Fruit fly (Drosophila melanogaster) whole organism, prepupa: ENCODE results near the gene Sfp24Bc.

Source experiments
- CG10631 ChIP-seq: fragments of 200-800 bp; sonication (Bioruptor generic); optimal IDR thresholded peaks from 2 replicates; lab custom pipeline; 2016; ENCODE audit warnings: missing biosample characterization, missing genetic modification characterization
- CG10669 ChIP-seq: fragments of 200-800 bp; sonication (Bioruptor generic); optimal IDR thresholded peaks from 3 replicates; lab custom pipeline; 2018; ENCODE audit warnings: missing biosample characterization, mild to moderate bottlenecking, missing genetic modification characterization, moderate library complexity
- CG11294 ChIP-seq: fragments of 200-800 bp; sonication (Bioruptor generic); IDR thresholded peaks from 2 replicates; pipeline ENCODE4 v1.3.6; 2022; ENCODE audit warnings: missing biosample characterization, missing genetic modification characterization
- CG11762 ChIP-seq: fragments of 200-800 bp; sonication (Bioruptor generic); optimal IDR thresholded peaks from 3 replicates; lab custom pipeline; 2016; ENCODE audit warnings: missing biosample characterization, missing genetic modification characterization; ENCODE audit not compliant: insufficient read depth
- CG11902 ChIP-seq: fragments of 200-800 bp; sonication (Bioruptor generic); optimal IDR thresholded peaks from 3 replicates; lab custom pipeline; 2016; ENCODE audit warnings: missing biosample characterization, missing genetic modification characterization
- CG15336 ChIP-seq: fragments of 200-800 bp; sonication (Bioruptor generic); IDR thresholded peaks from 2 replicates; pipeline ENCODE4 v1.3.6; 2022; ENCODE audit warnings: missing biosample characterization, missing genetic modification characterization
- CG1621 ChIP-seq: fragments of 200-800 bp; sonication (Bioruptor generic); optimal IDR thresholded peaks from 3 replicates; lab custom pipeline; 2018; ENCODE audit warnings: missing biosample characterization, mild to moderate bottlenecking, missing genetic modification characterization
- CG16779 ChIP-seq: fragments of 200-800 bp; sonication (Bioruptor generic); optimal IDR thresholded peaks from 3 replicates; lab custom pipeline; 2017; ENCODE audit warnings: missing biosample characterization, mild to moderate bottlenecking, missing genetic modification characterization
- CG3032 ChIP-seq: fragments of 200-800 bp; optimal IDR thresholded peaks from 2 replicates; lab custom pipeline; 2019; ENCODE audit warnings: missing biosample characterization, mild to moderate bottlenecking, missing genetic modification characterization, moderate library complexity
- CG32006 ChIP-seq: fragments of 200-800 bp; sonication (Bioruptor generic); optimal IDR thresholded peaks from 3 replicates; lab custom pipeline; 2017; ENCODE audit warnings: missing biosample characterization, mild to moderate bottlenecking, missing genetic modification characterization
- CG34406 ChIP-seq: fragments of 200-800 bp; sonication (Bioruptor generic); optimal IDR thresholded peaks from 3 replicates; lab custom pipeline; 2016; ENCODE audit warnings: missing biosample characterization, missing genetic modification characterization
- CG4318 ChIP-seq: fragments of 200-800 bp; sonication (Bioruptor generic); optimal IDR thresholded peaks from 3 replicates; lab custom pipeline; 2017; ENCODE audit warnings: missing biosample characterization, mild to moderate bottlenecking, missing genetic modification characterization
- CG6163 ChIP-seq: fragments of 200-800 bp; sonication (Bioruptor generic); IDR thresholded peaks from 3 replicates; pipeline ENCODE4 v1.3.6; 2022; ENCODE audit warnings: missing biosample characterization, missing genetic modification characterization
- CG6276 ChIP-seq: fragments of 200-800 bp; sonication (Bioruptor generic); optimal IDR thresholded peaks from 2 replicates; lab custom pipeline; 2017; ENCODE audit warnings: missing biosample characterization, mild to moderate bottlenecking, missing genetic modification characterization
- CG6792 ChIP-seq: fragments of 200-800 bp; sonication (Bioruptor generic); optimal IDR thresholded peaks from 3 replicates; lab custom pipeline; 2016; ENCODE audit warnings: missing biosample characterization, missing genetic modification characterization
- CG6854 ChIP-seq: fragments of 200-800 bp; sonication (Bioruptor generic); optimal IDR thresholded peaks from 2 replicates; lab custom pipeline; 2017; ENCODE audit warnings: missing biosample characterization, mild to moderate bottlenecking, missing genetic modification characterization
- CG8119 ChIP-seq: fragments of 200-800 bp; sonication (Bioruptor generic); IDR thresholded peaks from 3 replicates; pipeline ENCODE4 v1.3.6; 2022; ENCODE audit warnings: missing biosample characterization, missing genetic modification characterization
- CG9139 ChIP-seq: fragments of 200-800 bp; sonication (Bioruptor generic); optimal IDR thresholded peaks from 3 replicates; lab custom pipeline; 2017; ENCODE audit warnings: missing biosample characterization, mild to moderate bottlenecking, missing genetic modification characterization
- Eip75B ChIP-seq: fragments of 200-800 bp; sonication (Bioruptor generic); optimal IDR thresholded peaks from 3 replicates; lab custom pipeline; 2016; ENCODE audit warnings: missing biosample characterization, missing genetic modification characterization
- Eip78C ChIP-seq: fragments of 200-800 bp; sonication (Bioruptor generic); peaks from one replicate; lab custom pipeline; 2016; ENCODE audit warnings: missing biosample characterization, missing genetic modification characterization
- Hr38 ChIP-seq: sonication (Bioruptor generic); optimal IDR thresholded peaks from 2 replicates; lab custom pipeline; 2016; ENCODE audit warnings: missing biosample characterization, missing genetic modification characterization
- Hr39 ChIP-seq: fragments of 200-800 bp; sonication (Bioruptor generic); optimal IDR thresholded peaks from 2 replicates; lab custom pipeline; 2016; ENCODE audit warnings: missing biosample characterization, missing genetic modification characterization
- Hr4 ChIP-seq: fragments of 200-800 bp; sonication (Bioruptor generic); optimal IDR thresholded peaks from 3 replicates; lab custom pipeline; 2016; ENCODE audit warnings: missing biosample characterization, missing genetic modification characterization
- Met ChIP-seq: fragments of 200-800 bp; sonication (Bioruptor generic); optimal IDR thresholded peaks from 3 replicates; lab custom pipeline; 2016; ENCODE audit warnings: missing biosample characterization, missing genetic modification characterization
- OdsH ChIP-seq: fragments of 200-800 bp; sonication (Bioruptor generic); optimal IDR thresholded peaks from 3 replicates; lab custom pipeline; 2016; ENCODE audit warnings: missing biosample characterization, missing genetic modification characterization
- Smox ChIP-seq: fragments of 200-800 bp; sonication (Bioruptor generic); optimal IDR thresholded peaks from 3 replicates; lab custom pipeline; 2016; ENCODE audit warnings: missing biosample characterization, missing genetic modification characterization
- Sox102F ChIP-seq: fragments of 200-800 bp; sonication (Bioruptor generic); optimal IDR thresholded peaks from 2 replicates; lab custom pipeline; 2016; ENCODE audit warnings: missing biosample characterization, mild to moderate bottlenecking, missing genetic modification characterization
- Sox14 ChIP-seq: fragments of 200-800 bp; sonication (Bioruptor generic); optimal IDR thresholded peaks from 3 replicates; lab custom pipeline; 2016; ENCODE audit warnings: missing biosample characterization, missing genetic modification characterization
- Sox15 ChIP-seq: fragments of 200-800 bp; sonication (Bioruptor generic); optimal IDR thresholded peaks from 3 replicates; lab custom pipeline; 2016; ENCODE audit warnings: missing biosample characterization, missing genetic modification characterization
- achi ChIP-seq: fragments of 200-800 bp; sonication (Bioruptor generic); optimal IDR thresholded peaks from 3 replicates; lab custom pipeline; 2016; ENCODE audit warnings: missing biosample characterization, missing genetic modification characterization
- cyc ChIP-seq: fragments of 200-800 bp; sonication (Bioruptor generic); optimal IDR thresholded peaks from 3 replicates; lab custom pipeline; 2016; ENCODE audit warnings: missing biosample characterization, missing genetic modification characterization
- dsx ChIP-seq: fragments of 200-800 bp; optimal IDR thresholded peaks from 3 replicates; lab custom pipeline; 2019; ENCODE audit warnings: missing biosample characterization, mild to moderate bottlenecking, missing genetic modification characterization, moderate library complexity; ENCODE audit not compliant: poor library complexity, severe bottlenecking
- eg ChIP-seq: fragments of 200-800 bp; sonication (Bioruptor generic); IDR thresholded peaks from 3 replicates; pipeline ENCODE4 v1.3.6; 2022; ENCODE audit warnings: missing biosample characterization, missing genetic modification characterization
- esn ChIP-seq: fragments of 200-800 bp; sonication (Bioruptor generic); optimal IDR thresholded peaks from 2 replicates; lab custom pipeline; 2016; ENCODE audit warnings: missing biosample characterization, mild to moderate bottlenecking, missing genetic modification characterization, moderate library complexity
- fkh ChIP-seq: fragments of 200-800 bp; sonication (Bioruptor generic); optimal IDR thresholded peaks from 3 replicates; lab custom pipeline; 2017; ENCODE audit warnings: missing biosample characterization, mild to moderate bottlenecking, missing genetic modification characterization, moderate library complexity
- lz ChIP-seq: fragments of 200-800 bp; sonication (Bioruptor generic); optimal IDR thresholded peaks from 3 replicates; lab custom pipeline; 2016; ENCODE audit warnings: missing biosample characterization, missing genetic modification characterization
- net ChIP-seq: fragments of 200-800 bp; sonication (Bioruptor generic); optimal IDR thresholded peaks from 3 replicates; lab custom pipeline; 2016; ENCODE audit warnings: missing biosample characterization, missing genetic modification characterization
- spab ChIP-seq: fragments of 200-800 bp; sonication (Bioruptor generic); optimal IDR thresholded peaks from 2 replicates; lab custom pipeline; 2017; ENCODE audit warnings: missing biosample characterization, mild to moderate bottlenecking, missing genetic modification characterization, missing genetic modification reagents
- ss ChIP-seq, 2 experiments: fragments of 200-800 bp; sonication (Bioruptor generic); optimal IDR thresholded peaks; 2 replicates in 1 of 2; 3 replicates in 1 of 2; lab custom pipeline; 2017 to 2018; ENCODE audit warnings: mild to moderate bottlenecking in 2 of 2, missing biosample characterization in 2 of 2, missing genetic modification characterization in 2 of 2, moderate library complexity in 1 of 2
- svp ChIP-seq: fragments of 200-800 bp; sonication (Bioruptor generic); peaks from one replicate; lab custom pipeline; 2016; ENCODE audit warnings: missing biosample characterization, missing genetic modification characterization
- topi ChIP-seq: fragments of 200-800 bp; sonication (Bioruptor generic); optimal IDR thresholded peaks from 3 replicates; lab custom pipeline; 2016; ENCODE audit warnings: missing biosample characterization, missing genetic modification characterization
- vri ChIP-seq: fragments of 200-800 bp; sonication (Bioruptor generic); optimal IDR thresholded peaks from 3 replicates; lab custom pipeline; 2016; ENCODE audit warnings: missing biosample characterization, mild to moderate bottlenecking, missing genetic modification characterization

Sfp24Bc gene

DNA sequence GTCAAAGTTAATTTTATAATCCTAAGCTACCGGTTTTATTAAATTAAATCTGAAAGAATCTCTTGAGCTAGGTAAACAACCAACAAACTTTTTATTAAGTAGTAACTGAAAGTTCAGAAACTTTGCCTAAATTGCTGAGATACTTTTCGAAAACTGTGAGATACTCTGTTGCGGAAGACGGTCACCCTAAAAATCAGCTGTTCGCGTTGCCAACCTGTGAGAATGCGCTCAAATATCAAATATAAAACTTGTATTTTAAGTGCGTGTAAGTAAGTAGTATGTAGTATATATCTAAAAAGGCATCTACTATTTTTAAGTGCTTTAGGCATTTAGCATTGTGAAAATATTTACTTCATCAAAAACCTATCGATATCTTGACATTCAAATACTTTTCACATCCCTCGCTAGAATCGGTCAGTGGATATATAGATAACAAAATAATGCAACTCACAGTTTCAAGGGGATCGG is 42.6 kb upstream of the Sfp24Bc start, which contains the start of the genes CG31955 and CG2818 (continued):
- no peak for TF ChIP-seq CG6854 (GFP tag; lab: Kevin White, UChicago)
- peak; percentile 64 for TF ChIP-seq Hr4 (GFP tag; lab: Kevin White, UChicago)
- TF ChIP-seq OdsH (GFP tag; lab: Kevin White, UChicago): peak; percentile 11
- no peak for TF ChIP-seq CG11902 (GFP tag; lab: Kevin White, UChicago)
- no peak for TF ChIP-seq CG6276 (GFP tag; lab: Kevin White, UChicago)
- peak; percentile 0 for TF ChIP-seq Eip75B (GFP tag; lab: Kevin White, UChicago)
- no peak for TF ChIP-seq CG6792 (GFP tag; lab: Kevin White, UChicago)
- TF ChIP-seq svp (GFP tag; lab: Kevin White, UChicago): peak; percentile 74
- TF ChIP-seq CG11762 (GFP tag; lab: Kevin White, UChicago): no peak
- no peak for TF ChIP-seq CG34406
- peak; percentile 18 for TF ChIP-seq topi (GFP tag; lab: Kevin White, UChicago)

DNA sequence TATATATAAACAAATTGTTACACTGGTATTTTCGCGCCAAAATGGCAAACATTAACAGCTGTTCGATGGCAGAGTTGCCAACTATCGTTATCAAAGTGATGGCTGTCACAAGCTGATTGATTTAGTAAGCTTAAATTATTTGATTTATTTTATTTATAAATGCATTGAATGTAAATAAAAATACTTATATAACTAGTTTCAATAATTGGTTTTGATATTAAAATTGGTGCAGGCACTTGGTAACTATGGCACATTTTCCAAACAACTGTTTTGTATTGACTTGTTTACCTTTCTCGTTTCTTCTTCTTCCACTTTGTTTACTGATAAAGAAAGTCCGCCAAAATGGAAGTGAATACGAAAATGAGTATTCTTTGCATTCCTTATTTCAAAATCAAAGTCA is 41.3 kb upstream of the Sfp24Bc start, which contains the start of gene cutlet:
Gene cutlet, minus strand, starts transcription at position 84 of the 400 bp plus-strand sequence.
- TF ChIP-seq Eip78C (GFP tag; lab: Kevin White, UChicago) (peak; percentile 54), svp (GFP tag; lab: Kevin White, UChicago) (peak; percentile 63), CG1621 (tag; lab: Kevin White, UChicago) (no peak), achi (GFP tag; lab: Kevin White, UChicago) (peak; percentile 36), cyc (GFP tag; lab: Kevin White, UChicago) (no peak), Smox (GFP tag; lab: Kevin White, UChicago) (peak; percentile 16), CG8119 (GFP tag; lab: Robert Waterston, UW) (no peak), fkh (GFP tag; lab: Kevin White, UChicago) (peak; percentile 93)

DNA sequence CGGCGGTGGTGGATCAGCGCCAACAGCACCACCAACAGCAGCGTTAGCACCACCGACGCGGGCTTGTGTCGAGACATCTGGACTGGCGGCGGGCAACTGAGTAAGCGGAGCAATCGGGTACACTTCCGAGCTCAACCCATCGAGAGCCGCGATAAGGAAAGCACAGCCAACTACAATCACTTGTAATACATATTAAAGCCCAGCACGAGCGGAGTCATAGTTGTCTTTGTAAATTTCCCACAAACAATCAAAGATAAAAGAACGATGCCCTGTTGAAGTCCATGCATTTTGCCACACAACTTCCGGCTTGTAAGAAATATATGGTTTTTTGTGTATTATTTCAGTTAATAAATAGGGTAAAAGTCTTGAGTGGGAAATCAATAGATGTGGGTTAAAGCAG is 36.6 kb upstream of the Sfp24Bc start, which contains the start of gene CG31777:
Gene CG31777, minus strand, starts transcription at position 101 of the 400 bp plus-strand sequence.
- TF ChIP-seq svp (GFP tag; lab: Kevin White, UChicago) (peak; percentile 71), Sox102F (GFP tag; lab: Kevin White, UChicago) (no peak)

DNA sequence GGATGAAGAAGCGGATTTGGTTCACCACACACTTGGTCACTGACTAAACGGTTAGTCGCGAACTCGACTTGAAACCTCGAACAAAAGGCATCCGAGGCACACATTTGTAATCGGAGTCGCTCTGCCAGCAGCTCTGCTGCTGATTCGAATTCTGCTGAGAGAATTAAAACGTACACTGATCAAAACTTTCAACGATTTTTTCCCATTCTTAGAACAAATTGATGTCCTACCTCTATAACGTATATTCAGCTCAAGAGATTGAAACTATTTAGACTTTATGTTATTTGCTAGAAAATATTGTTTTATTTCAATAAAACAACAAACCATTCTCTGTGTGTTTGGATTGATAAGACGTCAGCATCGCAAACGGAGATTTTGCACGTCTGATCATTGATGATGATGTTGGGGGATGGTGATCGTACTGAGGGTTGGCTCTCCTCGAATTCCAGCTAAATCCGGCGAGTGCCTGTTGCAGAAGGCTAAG is 35.1 kb upstream of the Sfp24Bc start, which contains the start of gene CG31778:
Gene CG31778, minus strand, starts transcription at position 51 of the 484 bp plus-strand sequence.
- peak; percentile 35 for TF ChIP-seq CG6854 (GFP tag; lab: Kevin White, UChicago)
- TF ChIP-seq CG4318 (GFP tag; lab: Kevin White, UChicago): peak; percentile 24
- peak; percentile 60 for TF ChIP-seq dsx (GFP tag; lab: Kevin White, UChicago)
- TF ChIP-seq Sox14 (GFP tag; lab: Kevin White, UChicago): peak; percentile 88
- peak; percentile 67 for TF ChIP-seq net (GFP tag; lab: Kevin White, UChicago)
- peak; percentile 57 for TF ChIP-seq CG10631 (GFP tag; lab: Kevin White, UChicago)
- TF ChIP-seq Hr4 (GFP tag; lab: Kevin White, UChicago): peak; percentile 62
- peak; percentile 82 for TF ChIP-seq cyc (GFP tag; lab: Kevin White, UChicago)
- peak; percentile 65 for TF ChIP-seq CG11294 (GFP tag; lab: Robert Waterston, UW)
- peak; percentile 77 for TF ChIP-seq CG15336 (GFP tag; lab: Robert Waterston, UW)
- peak; percentile 73 for TF ChIP-seq CG10669 (GFP tag; lab: Kevin White, UChicago)
- peak; percentile 79 for TF ChIP-seq CG6792 (GFP tag; lab: Kevin White, UChicago)
- TF ChIP-seq CG9139 (GFP tag; lab: Kevin White, UChicago): no peak
- TF ChIP-seq svp (GFP tag; lab: Kevin White, UChicago): peak; percentile 97
- peak; percentile 70 for TF ChIP-seq OdsH (GFP tag; lab: Kevin White, UChicago)
- peak; percentile 86 for TF ChIP-seq Met (GFP tag; lab: Kevin White, UChicago)
- TF ChIP-seq CG3032 (tag; lab: Kevin White, UChicago): peak; percentile 73
- TF ChIP-seq Smox (GFP tag; lab: Kevin White, UChicago): peak; percentile 85
- peak; percentile 66 for TF ChIP-seq spab (GFP tag; lab: Kevin White, UChicago)
- peak; percentile 84 for TF ChIP-seq eg (GFP tag; lab: Robert Waterston, UW)
- TF ChIP-seq CG32006 (GFP tag; lab: Kevin White, UChicago): peak; percentile 69
- TF ChIP-seq CG16779 (tag; lab: Kevin White, UChicago): peak; percentile 62
- TF ChIP-seq fkh (GFP tag; lab: Kevin White, UChicago): no peak
- TF ChIP-seq vri (GFP tag; lab: Kevin White, UChicago): peak; percentile 78
- peak; percentile 77 for TF ChIP-seq Eip75B (GFP tag; lab: Kevin White, UChicago)
- TF ChIP-seq Hr38: no peak
- TF ChIP-seq CG34406: peak; percentile 64
- TF ChIP-seq lz: peak; percentile 88
- peak; percentile 93 for TF ChIP-seq esn (GFP tag; lab: Kevin White, UChicago)
- peak; percentile 89 for TF ChIP-seq Hr39
- peak; percentile 58 for TF ChIP-seq Sox15 (GFP tag; lab: Kevin White, UChicago)
- peak; percentile 61 for TF ChIP-seq CG6276 (GFP tag; lab: Kevin White, UChicago)
- peak; percentile 73 for TF ChIP-seq achi (GFP tag; lab: Kevin White, UChicago)
- TF ChIP-seq CG6163: peak; percentile 86
- peak; percentile 31 to 53 for TF ChIP-seq ss (GFP tag; optimal IDR thresholded peaks at IDR 0.05; lab: Kevin White, UChicago)
